Fruit fly (Drosophila melanogaster) whole organism, embryonic: Measurements from ENCODE around the gene CG14696.

Source experiments
- Aef1 ChIP-seq: fragments of 200-800 bp; sonication (Bioruptor generic); IDR thresholded peaks from 3 replicates; pipeline ENCODE4 v1.3.6; 2022; ENCODE audit warnings: missing biosample characterization, missing genetic modification characterization
- Atf3 ChIP-seq: fragments of 200-800 bp; sonication (Bioruptor generic); optimal IDR thresholded peaks from 3 replicates; lab custom pipeline; 2016; ENCODE audit warnings: missing biosample characterization, missing genetic modification characterization
- CG10267 ChIP-seq: fragments of 200-800 bp; sonication (Bioruptor generic); optimal IDR thresholded peaks from 2 replicates; lab custom pipeline; 2018; ENCODE audit warnings: missing biosample characterization, mild to moderate bottlenecking, missing genetic modification characterization, moderate library complexity
- CG11560 ChIP-seq: fragments of 200-800 bp; sonication (Bioruptor generic); IDR thresholded peaks from 3 replicates; pipeline ENCODE4 v1.3.6; 2022; ENCODE audit warnings: missing biosample characterization, missing genetic modification characterization
- CG14441 ChIP-seq: fragments of 200-800 bp; sonication (Bioruptor generic); IDR thresholded peaks from 2 replicates; pipeline ENCODE4 v1.3.6; 2022; ENCODE audit warnings: missing biosample characterization, missing genetic modification characterization
- CG14965 ChIP-seq: fragments of 200-800 bp; sonication (Bioruptor generic); optimal IDR thresholded peaks from 2 replicates; lab custom pipeline; 2016; ENCODE audit warnings: missing biosample characterization, missing genetic modification characterization, borderline replicate concordance
- CG1529 ChIP-seq: fragments of 200-800 bp; sonication (Bioruptor generic); optimal IDR thresholded peaks from 3 replicates; lab custom pipeline; 2018; ENCODE audit warnings: missing biosample characterization, missing genetic modification characterization
- CG1602 ChIP-seq: fragments of 200-800 bp; sonication (Bioruptor generic); optimal IDR thresholded peaks from 3 replicates; lab custom pipeline; 2016; ENCODE audit warnings: missing biosample characterization, missing genetic modification characterization
- CG16863 ChIP-seq: fragments of 200-800 bp; sonication (Bioruptor generic); optimal IDR thresholded peaks from 3 replicates; lab custom pipeline; 2016; ENCODE audit warnings: missing biosample characterization, missing genetic modification characterization
- CG2116 ChIP-seq: fragments of 200-800 bp; sonication (Bioruptor generic); optimal IDR thresholded peaks from 3 replicates; lab custom pipeline; 2018; ENCODE audit warnings: missing biosample characterization, mild to moderate bottlenecking, missing genetic modification characterization
- CG2199 ChIP-seq: fragments of 200-800 bp; sonication (Bioruptor generic); IDR thresholded peaks from 3 replicates; pipeline ENCODE4 v1.3.6; 2022; ENCODE audit warnings: missing biosample characterization, missing genetic modification characterization
- CG2712 ChIP-seq: fragments of 200-800 bp; optimal IDR thresholded peaks from 3 replicates; lab custom pipeline; 2019; ENCODE audit warnings: missing biosample characterization, mild to moderate bottlenecking, missing genetic modification characterization, moderate library complexity
- CG30431 ChIP-seq: fragments of 200-800 bp; sonication (Bioruptor generic); optimal IDR thresholded peaks from 2 replicates; lab custom pipeline; 2017; ENCODE audit warnings: missing biosample characterization, missing genetic modification characterization
- CG33213 ChIP-seq: fragments of 200-800 bp; sonication (Bioruptor generic); optimal IDR thresholded peaks from 3 replicates; lab custom pipeline; 2016; ENCODE audit warnings: missing biosample characterization, missing genetic modification characterization
- CG34376 ChIP-seq: fragments of 200-800 bp; sonication (Bioruptor generic); optimal IDR thresholded peaks from 2 replicates; lab custom pipeline; 2018; ENCODE audit warnings: missing biosample characterization, mild to moderate bottlenecking, missing genetic modification characterization
- CG6683 ChIP-seq: fragments of 200-800 bp; sonication (Bioruptor generic); optimal IDR thresholded peaks from 2 replicates; lab custom pipeline; 2017; ENCODE audit warnings: missing biosample characterization, mild to moderate bottlenecking, missing genetic modification characterization, missing genetic modification reagents
- CG6813 ChIP-seq: fragments of 200-800 bp; sonication (Bioruptor generic); optimal IDR thresholded peaks from 2 replicates; lab custom pipeline; 2017; ENCODE audit warnings: missing biosample characterization, missing genetic modification characterization, mild to moderate bottlenecking, moderate library complexity, missing genetic modification reagents
- CG7271 ChIP-seq: fragments of 200-800 bp; sonication (Bioruptor generic); optimal IDR thresholded peaks from 2 replicates; lab custom pipeline; 2018; ENCODE audit warnings: missing biosample characterization, mild to moderate bottlenecking, missing genetic modification characterization, moderate library complexity
- CG7745 ChIP-seq: fragments of 200-800 bp; sonication (Bioruptor generic); optimal IDR thresholded peaks from 2 replicates; lab custom pipeline; 2018; ENCODE audit warnings: missing biosample characterization, mild to moderate bottlenecking, missing genetic modification characterization, moderate library complexity
- CG8359 ChIP-seq: fragments of 200-800 bp; sonication (Bioruptor generic); optimal IDR thresholded peaks from 2 replicates; lab custom pipeline; 2017; ENCODE audit warnings: missing biosample characterization, mild to moderate bottlenecking, missing genetic modification characterization, borderline replicate concordance
- CG8765 ChIP-seq: fragments of 200-800 bp; sonication (Bioruptor generic); IDR thresholded peaks from 2 replicates; pipeline ENCODE4 v1.3.6; 2022; ENCODE audit warnings: missing biosample characterization, missing genetic modification characterization
- Dfd ChIP-seq, 2 experiments: fragments of >200 bp; optimal IDR thresholded peaks; 2 replicates each; lab custom pipeline; 2017; ENCODE audit warnings: missing biosample characterization in 2 of 2, missing genetic modification characterization in 2 of 2
- Dll ChIP-seq: fragments of 200-800 bp; sonication (Bioruptor generic); IDR thresholded peaks from 4 replicates; pipeline ENCODE4 v1.3.6; 2022; ENCODE audit warnings: missing biosample characterization, missing genetic modification characterization; ENCODE audit not compliant: partially characterized antibody
- Dp ChIP-seq: fragments of 200-800 bp; sonication (Bioruptor generic); optimal IDR thresholded peaks from 2 replicates; lab custom pipeline; 2018; ENCODE audit warnings: missing biosample characterization, mild to moderate bottlenecking, missing genetic modification characterization, moderate library complexity
- Eip74EF ChIP-seq, 2 experiments: fragments of 200-800 bp in 1 of 2; fragments of >200 bp in 1 of 2; sonication (Bioruptor generic) in 1 of 2; optimal IDR thresholded peaks; 2 replicates each; lab custom pipeline; 2017 to 2019; ENCODE audit warnings: missing biosample characterization in 2 of 2, missing genetic modification characterization in 2 of 2, mild to moderate bottlenecking in 1 of 2, moderate library complexity in 1 of 2
- Hmr ChIP-seq: fragments of 200-800 bp; sonication (Bioruptor generic); optimal IDR thresholded peaks from 3 replicates; lab custom pipeline; 2017; ENCODE audit warnings: mild to moderate bottlenecking, missing biosample characterization, missing genetic modification reagents, missing genetic modification characterization
- Hr51 ChIP-seq, 2 experiments: fragments of 200-800 bp; sonication (Bioruptor generic); optimal IDR thresholded peaks; 2 replicates in 1 of 2; 3 replicates in 1 of 2; lab custom pipeline; 2016 to 2018; ENCODE audit warnings: missing biosample characterization in 2 of 2, missing genetic modification characterization in 2 of 2, mild to moderate bottlenecking in 1 of 2, moderate library complexity in 1 of 2
- NC2β ChIP-seq: fragments of 200-800 bp; sonication (Bioruptor generic); optimal IDR thresholded peaks from 2 replicates; lab custom pipeline; 2016; ENCODE audit warnings: missing biosample characterization, missing genetic modification characterization
- Nf-YC ChIP-seq: fragments of 200-800 bp; optimal IDR thresholded peaks from 3 replicates; lab custom pipeline; 2019; ENCODE audit warnings: missing biosample characterization, mild to moderate bottlenecking, missing genetic modification characterization, moderate library complexity
- Scr ChIP-seq: fragments of 200-800 bp; sonication (Bioruptor generic); IDR thresholded peaks from 2 replicates; pipeline ENCODE4 v1.3.6; 2022; ENCODE audit warnings: missing biosample characterization, missing genetic modification characterization; ENCODE audit not compliant: partially characterized antibody
- Sin3A ChIP-seq: fragments of >200 bp; optimal IDR thresholded peaks from 2 replicates; lab custom pipeline; 2018
- az2 ChIP-seq: fragments of 200-800 bp; sonication (Bioruptor generic); optimal IDR thresholded peaks from 3 replicates; lab custom pipeline; 2016; ENCODE audit warnings: missing biosample characterization, missing genetic modification characterization
- bigmax ChIP-seq: fragments of 200-800 bp; sonication (Bioruptor generic); optimal IDR thresholded peaks from 2 replicates; lab custom pipeline; 2018; ENCODE audit warnings: missing biosample characterization, mild to moderate bottlenecking, missing genetic modification characterization
- btn ChIP-seq: fragments of 200-800 bp; sonication (Bioruptor generic); optimal IDR thresholded peaks from 2 replicates; lab custom pipeline; 2016; ENCODE audit warnings: missing biosample characterization, missing genetic modification characterization
- ci ChIP-seq: fragments of 200-800 bp; sonication (Bioruptor generic); IDR thresholded peaks from 3 replicates; pipeline ENCODE4 v1.3.6; 2022; ENCODE audit warnings: missing biosample characterization, missing genetic modification characterization
- danr ChIP-seq: fragments of 200-800 bp; sonication (Bioruptor generic); IDR thresholded peaks from 2 replicates; pipeline ENCODE4 v1.3.6; 2022; ENCODE audit warnings: missing biosample characterization, missing genetic modification characterization
- fd64A ChIP-seq: fragments of 200-800 bp; sonication (Bioruptor generic); optimal IDR thresholded peaks from 3 replicates; lab custom pipeline; 2018; ENCODE audit warnings: missing biosample characterization, mild to moderate bottlenecking, missing genetic modification characterization
- ftz-f1 ChIP-seq: fragments of 200-800 bp; sonication (Bioruptor generic); optimal IDR thresholded peaks from 2 replicates; lab custom pipeline; 2016; ENCODE audit warnings: missing biosample characterization, missing genetic modification characterization
- h ChIP-seq: fragments of >200 bp; optimal IDR thresholded peaks from 2 replicates; lab custom pipeline; 2017
- ham ChIP-seq: fragments of 200-800 bp; sonication (Bioruptor generic); IDR thresholded peaks from 2 replicates; pipeline ENCODE4 v1.3.6; 2022; ENCODE audit warnings: missing biosample characterization, missing genetic modification characterization
- hb ChIP-seq: fragments of 200-800 bp; sonication (Bioruptor generic); IDR thresholded peaks from 3 replicates; pipeline ENCODE4 v1.3.6; 2022; ENCODE audit warnings: missing biosample characterization, missing genetic modification characterization; ENCODE audit not compliant: partially characterized antibody
- mld ChIP-seq: fragments of 200-800 bp; sonication (Bioruptor generic); IDR thresholded peaks from 3 replicates; pipeline ENCODE4 v1.3.6; 2022; ENCODE audit warnings: missing biosample characterization, missing genetic modification characterization; ENCODE audit not compliant: partially characterized antibody
- onecut ChIP-seq: fragments of 200-800 bp; sonication (Bioruptor generic); IDR thresholded peaks from 2 replicates; pipeline ENCODE4 v1.3.6; 2022; ENCODE audit warnings: missing biosample characterization, missing genetic modification characterization
- pum ChIP-seq: fragments of 200-800 bp; sonication (Bioruptor generic); optimal IDR thresholded peaks from 2 replicates; lab custom pipeline; 2016; ENCODE audit warnings: missing biosample characterization, missing genetic modification characterization
- shn ChIP-seq: fragments of 200-800 bp; sonication (Bioruptor generic); optimal IDR thresholded peaks from 3 replicates; lab custom pipeline; 2016; ENCODE audit warnings: missing biosample characterization, missing genetic modification characterization
- sna ChIP-seq: fragments of 200-800 bp; sonication (Bioruptor generic); IDR thresholded peaks from 2 replicates; pipeline ENCODE4 v1.3.6; 2022; ENCODE audit warnings: missing biosample characterization, missing genetic modification characterization; ENCODE audit not compliant: partially characterized antibody
- sqz ChIP-seq: fragments of 200-800 bp; sonication (Bioruptor generic); optimal IDR thresholded peaks from 3 replicates; lab custom pipeline; 2018; ENCODE audit warnings: missing biosample characterization, mild to moderate bottlenecking, missing genetic modification characterization
- tna ChIP-seq: fragments of 200-800 bp; sonication (Bioruptor generic); IDR thresholded peaks from 2 replicates; pipeline ENCODE4 v1.3.6; 2022; ENCODE audit warnings: missing biosample characterization, missing genetic modification characterization; ENCODE audit not compliant: partially characterized antibody
- tup ChIP-seq: fragments of 200-800 bp; sonication (Bioruptor generic); optimal IDR thresholded peaks from 2 replicates; lab custom pipeline; 2016; ENCODE audit warnings: missing biosample characterization, mild to moderate bottlenecking, missing genetic modification characterization, moderate library complexity
- zfh1 ChIP-seq: fragments of 200-800 bp; sonication (Bioruptor generic); IDR thresholded peaks from 3 replicates; pipeline ENCODE4 v1.3.6; 2022; ENCODE audit warnings: missing biosample characterization, missing genetic modification characterization

Gene CG14696

dm6 chr3R:10849515-10849973 is 35.3 kb downstream of the CG14696 start, which contains the start of gene CG42394 (continued):
- TF ChIP-seq sqz (GFP tag; lab: Kevin White, UChicago), result peak; percentile 91
- no peak for TF ChIP-seq CG34376 (GFP tag; lab: Kevin White, UChicago)
- peak; percentile 5 for TF ChIP-seq Dp (GFP tag; lab: Kevin White, UChicago)
- peak; percentile 90 for TF ChIP-seq Aef1 (GFP tag; lab: Robert Waterston, UW)
- no peak for TF ChIP-seq h
- TF ChIP-seq CG11560 (tag; lab: Robert Waterston, UW), result peak; percentile 8; the same call in 1 of the 3 replicates
- TF ChIP-seq tup (GFP tag; lab: Kevin White, UChicago), result peak; percentile 79
- TF ChIP-seq CG2199 (GFP tag; lab: Robert Waterston, UW), result peak; percentile 88; the same call in 2 of the 3 replicates
- TF ChIP-seq NC2β (GFP tag; lab: Kevin White, UChicago), result peak; percentile 68
- peak; percentile 10 for TF ChIP-seq CG7745
- peak; percentile 96 for TF ChIP-seq az2
- peak; percentile 64 for TF ChIP-seq pum (GFP tag; lab: Kevin White, UChicago)
- peak; percentile 87 for TF ChIP-seq onecut
- peak; percentile 84 for TF ChIP-seq Nf-YC
- no peak for TF ChIP-seq tna (GFP tag; lab: Robert Waterston, UW)
- TF ChIP-seq Hmr (GFP tag; lab: Kevin White, UChicago), result peak; percentile 96
- TF ChIP-seq Eip74EF (GFP tag; optimal IDR thresholded peaks at IDR 0.05; lab: Kevin White, UChicago), result peak in 1 of 2 experiments; percentile 94
- TF ChIP-seq CG1602, result peak; percentile 92
- peak; percentile 94 for TF ChIP-seq CG10267 (tag; lab: Kevin White, UChicago)
- no peak for TF ChIP-seq hb (GFP tag; lab: Robert Waterston, UW)
- peak; percentile 47 for TF ChIP-seq fd64A (GFP tag; lab: Kevin White, UChicago)
- TF ChIP-seq ftz-f1 (GFP tag; lab: Kevin White, UChicago), result no peak
- TF ChIP-seq CG7271 (tag; lab: Kevin White, UChicago), result peak; percentile 96
- peak; percentile 8 for TF ChIP-seq btn (GFP tag; lab: Kevin White, UChicago)
- TF ChIP-seq Sin3A, result no peak
- TF ChIP-seq Dfd (GFP tag; optimal IDR thresholded peaks at IDR 0.05; lab: Kevin White, UChicago), result no peak
- peak; percentile 93 for TF ChIP-seq CG14441 (GFP tag; lab: Robert Waterston, UW)
- TF ChIP-seq CG30431 (GFP tag; lab: Kevin White, UChicago), result peak; percentile 90
- TF ChIP-seq CG33213 (GFP tag; lab: Kevin White, UChicago), result peak; percentile 51
- TF ChIP-seq CG2712, result peak; percentile 99
- TF ChIP-seq CG16863, result peak; percentile 62
- peak; percentile 90 for TF ChIP-seq CG1529 (GFP tag; lab: Kevin White, UChicago)
- peak; percentile 87 for TF ChIP-seq danr (GFP tag; lab: Robert Waterston, UW)
- peak; percentile 97 for TF ChIP-seq CG6813 (GFP tag; lab: Kevin White, UChicago)
- peak; percentile 96 for TF ChIP-seq ci (GFP tag; lab: Robert Waterston, UW)
- peak; percentile 94 for TF ChIP-seq zfh1
- no peak for TF ChIP-seq ham (GFP tag; lab: Robert Waterston, UW)
- TF ChIP-seq Hr51 (GFP tag; optimal IDR thresholded peaks at IDR 0.05; lab: Kevin White, UChicago), result peak; percentile 77 to 96
- TF ChIP-seq Dll, result 0 out of 4 replicates have a peak, but pooled peaks have one; percentile 43
- peak; percentile 76 for TF ChIP-seq CG2116 (GFP tag; lab: Kevin White, UChicago)
- TF ChIP-seq Scr (GFP tag; lab: Robert Waterston, UW), result peak; percentile 44; the same call in 1 of the 2 replicates
- peak; percentile 48 for TF ChIP-seq bigmax (GFP tag; lab: Kevin White, UChicago)
- no peak for TF ChIP-seq CG14965
- TF ChIP-seq CG6683 (GFP tag; lab: Kevin White, UChicago), result peak; percentile 96
- no peak for TF ChIP-seq sna (GFP tag; lab: Robert Waterston, UW)
- TF ChIP-seq shn (GFP tag; lab: Kevin White, UChicago), result peak; percentile 46
- peak; percentile 93 for TF ChIP-seq CG8359 (GFP tag; lab: Kevin White, UChicago)
- no peak for TF ChIP-seq mld (GFP tag; lab: Robert Waterston, UW)
- TF ChIP-seq CG8765 (GFP tag; lab: Robert Waterston, UW), result peak; percentile 89
- TF ChIP-seq Atf3, result peak; percentile 44
